Worm (Caenorhabditis elegans) whole organism, early embryonic: ENCODE results near the gene B0280.9.

Experiments
- B0310.2 ChIP-seq: sonication (generic microtip); optimal IDR thresholded peaks from 2 replicates; lab custom pipeline; 2016; ENCODE audit warnings: mild to moderate bottlenecking, missing genetic modification characterization, missing compliant biosample characterization
- F13C5.2 ChIP-seq: sonication (generic microtip); optimal IDR thresholded peaks from 2 replicates; lab custom pipeline; 2017; ENCODE audit warnings: mild to moderate bottlenecking, missing genetic modification characterization, inconsistent platforms, missing compliant biosample characterization
- ceh-36 ChIP-seq: sonication (generic microtip); optimal IDR thresholded peaks from 2 replicates; lab custom pipeline; 2016; ENCODE audit warnings: missing genetic modification characterization, inconsistent platforms, missing compliant biosample characterization
- flt-1 ChIP-seq: fragments of 200-800 bp; sonication (Bioruptor generic); IDR thresholded peaks from 2 replicates; pipeline ENCODE4 v1.3.6; 2022; ENCODE audit warnings: missing genetic modification characterization, missing compliant biosample characterization
- pes-1 ChIP-seq: fragments of 200-800 bp; sonication (Bioruptor generic); IDR thresholded peaks from 2 replicates; pipeline ENCODE4 v1.3.6; 2022; ENCODE audit warnings: missing genetic modification reagents, missing genetic modification characterization, missing compliant biosample characterization

DNA sequence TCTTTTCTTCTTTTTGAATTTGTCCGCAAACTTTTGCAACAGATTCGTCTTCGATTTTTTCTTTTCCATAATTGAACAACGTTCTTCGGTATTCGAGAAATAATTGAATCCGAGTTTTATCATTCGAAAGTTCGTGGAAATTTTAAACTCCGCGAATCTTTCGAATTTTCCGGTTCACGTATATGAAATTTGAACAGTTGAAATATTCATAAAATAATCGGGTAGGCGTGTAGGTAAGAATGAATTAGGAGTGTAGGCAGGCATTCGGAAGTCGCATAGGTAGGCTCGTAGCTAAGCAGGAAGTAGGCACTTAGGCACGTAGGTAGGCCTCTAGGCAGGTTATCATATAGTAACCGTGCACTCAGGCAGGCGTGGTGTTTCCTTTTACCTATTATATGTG, 15.5 kb upstream of the B0280.9 start, which contains the start of gene B0280.11:
- TF ChIP-seq flt-1 (GFP tag; lab: Robert Waterston, UW) (no peak), F13C5.2 (no peak), B0310.2 (tag; lab: Kevin White, UChicago) (no peak), pes-1 (GFP tag; lab: Robert Waterston, UW) (no peak), ceh-36 (tag; lab: Kevin White, UChicago) (no peak)
